Fruit fly (Drosophila melanogaster) whole organism, embryonic: ENCODE measurements around the gene CG16779.

ENCODE experiments used
- Bdp1 ChIP-seq: fragments of 200-800 bp; sonication (Bioruptor generic); optimal IDR thresholded peaks from 3 replicates; lab custom pipeline; 2016; ENCODE audit warnings: missing biosample characterization, missing genetic modification characterization
- CG10366 ChIP-seq: fragments of 200-800 bp; sonication (Bioruptor generic); IDR thresholded peaks from 2 replicates; pipeline ENCODE4 v1.3.6; 2022; ENCODE audit warnings: missing biosample characterization, missing genetic modification characterization
- CG10979 ChIP-seq: fragments of 200-800 bp; sonication (Bioruptor generic); optimal IDR thresholded peaks from 2 replicates; lab custom pipeline; 2018; ENCODE audit warnings: missing biosample characterization, mild to moderate bottlenecking, missing genetic modification characterization, moderate library complexity
- CG13296 ChIP-seq: fragments of 200-800 bp; sonication (Bioruptor generic); optimal IDR thresholded peaks from 3 replicates; lab custom pipeline; 2018; ENCODE audit warnings: missing biosample characterization, mild to moderate bottlenecking, missing genetic modification characterization
- CG15011 ChIP-seq: fragments of 200-800 bp; sonication (Bioruptor generic); optimal IDR thresholded peaks from 3 replicates; lab custom pipeline; 2018; ENCODE audit warnings: missing biosample characterization, mild to moderate bottlenecking, missing genetic modification characterization
- CG15073 ChIP-seq: fragments of 200-800 bp; sonication (Bioruptor generic); optimal IDR thresholded peaks from 2 replicates; lab custom pipeline; 2016; ENCODE audit warnings: missing biosample characterization, missing genetic modification characterization
- CG1529 ChIP-seq: fragments of 200-800 bp; sonication (Bioruptor generic); optimal IDR thresholded peaks from 3 replicates; lab custom pipeline; 2018; ENCODE audit warnings: missing biosample characterization, missing genetic modification characterization
- CG1603 ChIP-seq: fragments of 200-800 bp; sonication (Bioruptor generic); optimal IDR thresholded peaks from 2 replicates; lab custom pipeline; 2019; ENCODE audit warnings: missing biosample characterization, mild to moderate bottlenecking, missing genetic modification characterization, moderate library complexity
- CG31441 ChIP-seq: fragments of 200-800 bp; sonication (Bioruptor generic); IDR thresholded peaks from 2 replicates; pipeline ENCODE4 v1.3.6; 2022; ENCODE audit warnings: missing biosample characterization, missing genetic modification characterization
- CG3281 ChIP-seq: fragments of 200-800 bp; sonication (Bioruptor generic); optimal IDR thresholded peaks from 3 replicates; lab custom pipeline; 2017; ENCODE audit warnings: missing biosample characterization, mild to moderate bottlenecking, missing genetic modification characterization
- CG33557 ChIP-seq: fragments of 200-800 bp; sonication (Bioruptor generic); optimal IDR thresholded peaks from 2 replicates; lab custom pipeline; 2019; ENCODE audit warnings: missing biosample characterization, mild to moderate bottlenecking, missing genetic modification characterization, moderate library complexity
- CG3726 ChIP-seq: fragments of 200-800 bp; sonication (Bioruptor generic); IDR thresholded peaks from 3 replicates; pipeline ENCODE4, ENCODE4 v1.3.6; 2022; ENCODE audit warnings: missing biosample characterization, missing genetic modification characterization
- CG3995 ChIP-seq: fragments of 200-800 bp; sonication (Bioruptor generic); optimal IDR thresholded peaks from 3 replicates; lab custom pipeline; 2016; ENCODE audit warnings: missing biosample characterization, missing genetic modification characterization
- CG4328 ChIP-seq: fragments of 200-800 bp; sonication (Bioruptor generic); optimal IDR thresholded peaks from 3 replicates; lab custom pipeline; 2017; ENCODE audit warnings: missing biosample characterization, missing genetic modification reagents, missing genetic modification characterization
- CG4820 ChIP-seq: fragments of 200-800 bp; sonication (Bioruptor generic); optimal IDR thresholded peaks from 3 replicates; lab custom pipeline; 2016; ENCODE audit warnings: missing biosample characterization, missing genetic modification characterization
- CG4854 ChIP-seq: fragments of 200-800 bp; sonication (Bioruptor generic); optimal IDR thresholded peaks from 2 replicates; lab custom pipeline; 2016; ENCODE audit warnings: missing biosample characterization, missing genetic modification characterization, inconsistent platforms
- CG8089 ChIP-seq: fragments of 200-800 bp; sonication (Bioruptor generic); optimal IDR thresholded peaks from 3 replicates; lab custom pipeline; 2016; ENCODE audit warnings: missing biosample characterization, missing genetic modification characterization
- CG8924 ChIP-seq: fragments of 200-800 bp; optimal IDR thresholded peaks from 3 replicates; lab custom pipeline; 2019; ENCODE audit warnings: missing biosample characterization, mild to moderate bottlenecking, missing genetic modification characterization, moderate library complexity
- CG9215 ChIP-seq: fragments of 200-800 bp; sonication (Bioruptor generic); IDR thresholded peaks from 2 replicates; pipeline ENCODE4 v1.3.6; 2022; ENCODE audit warnings: missing biosample characterization, missing genetic modification characterization
- Dfd ChIP-seq, 2 experiments: fragments of >200 bp; optimal IDR thresholded peaks; 2 replicates each; lab custom pipeline; 2017; ENCODE audit warnings: missing biosample characterization in 2 of 2, missing genetic modification characterization in 2 of 2
- Dp ChIP-seq: fragments of 200-800 bp; sonication (Bioruptor generic); optimal IDR thresholded peaks from 2 replicates; lab custom pipeline; 2018; ENCODE audit warnings: missing biosample characterization, mild to moderate bottlenecking, missing genetic modification characterization, moderate library complexity
- Drgx ChIP-seq: fragments of 200-800 bp; sonication (Bioruptor generic); IDR thresholded peaks from 2 replicates; pipeline ENCODE4 v1.3.6; 2022; ENCODE audit warnings: missing biosample characterization, missing genetic modification characterization
- HLH4C ChIP-seq: fragments of 200-800 bp; sonication (Bioruptor generic); IDR thresholded peaks from 3 replicates; pipeline ENCODE4 v1.3.6; 2022; ENCODE audit warnings: missing biosample characterization, missing genetic modification characterization; ENCODE audit not compliant: partially characterized antibody
- HLH54F ChIP-seq: fragments of 200-800 bp; sonication (Bioruptor generic); optimal IDR thresholded peaks from 3 replicates; lab custom pipeline; 2016; ENCODE audit warnings: missing biosample characterization, missing genetic modification characterization
- HLHmδ ChIP-seq: fragments of 200-800 bp; sonication (Bioruptor generic); optimal IDR thresholded peaks from 2 replicates; lab custom pipeline; 2018; ENCODE audit warnings: missing biosample characterization, mild to moderate bottlenecking, missing genetic modification characterization, moderate library complexity
- Hr78 ChIP-seq, 2 experiments: fragments of 200-800 bp in 1 of 2; fragments of >200 bp in 1 of 2; sonication (Bioruptor generic) in 1 of 2; optimal IDR thresholded peaks; 2 replicates each; lab custom pipeline; 2017 to 2019; ENCODE audit warnings: missing biosample characterization in 2 of 2, missing genetic modification characterization in 2 of 2, mild to moderate bottlenecking in 1 of 2, moderate library complexity in 1 of 2
- NK7.1 ChIP-seq: fragments of 200-800 bp; sonication (Bioruptor generic); optimal IDR thresholded peaks from 3 replicates; lab custom pipeline; 2016; ENCODE audit warnings: missing biosample characterization, missing genetic modification characterization
- Nf-YC ChIP-seq: fragments of 200-800 bp; optimal IDR thresholded peaks from 3 replicates; lab custom pipeline; 2019; ENCODE audit warnings: missing biosample characterization, mild to moderate bottlenecking, missing genetic modification characterization, moderate library complexity
- NfI ChIP-seq: fragments of 200-800 bp; sonication (Bioruptor generic); optimal IDR thresholded peaks from 3 replicates; lab custom pipeline; 2018; ENCODE audit warnings: missing biosample characterization, mild to moderate bottlenecking, missing genetic modification characterization, moderate library complexity
- Ravus ChIP-seq: fragments of 200-800 bp; sonication (Bioruptor generic); IDR thresholded peaks from 2 replicates; pipeline ENCODE4 v1.3.6; 2022; ENCODE audit warnings: missing biosample characterization, missing genetic modification characterization
- Vsx1 ChIP-seq: fragments of 200-800 bp; sonication (Bioruptor generic); optimal IDR thresholded peaks from 2 replicates; lab custom pipeline; 2017; ENCODE audit warnings: missing biosample characterization, mild to moderate bottlenecking, missing genetic modification characterization, missing genetic modification reagents
- bbx ChIP-seq: fragments of 200-800 bp; sonication (Bioruptor generic); IDR thresholded peaks from 2 replicates; pipeline ENCODE4 v1.3.6; 2022; ENCODE audit warnings: missing biosample characterization, missing genetic modification characterization; ENCODE audit not compliant: partially characterized antibody
- bsh ChIP-seq, 2 experiments: fragments of 200-800 bp; sonication (Bioruptor generic); optimal IDR thresholded peaks; 2 replicates each; lab custom pipeline; 2017 to 2018; ENCODE audit warnings: mild to moderate bottlenecking in 2 of 2, missing biosample characterization in 2 of 2, missing genetic modification characterization in 2 of 2, moderate library complexity in 1 of 2
- cas ChIP-seq: fragments of 200-800 bp; sonication (Bioruptor generic); IDR thresholded peaks from 2 replicates; pipeline ENCODE4 v1.3.6; 2022; ENCODE audit warnings: missing biosample characterization, missing genetic modification characterization
- chm ChIP-seq: fragments of 200-800 bp; sonication (Bioruptor generic); IDR thresholded peaks from 2 replicates; pipeline ENCODE4 v1.3.6; 2022; ENCODE audit warnings: missing biosample characterization, missing genetic modification characterization
- ci ChIP-seq: fragments of 200-800 bp; sonication (Bioruptor generic); IDR thresholded peaks from 3 replicates; pipeline ENCODE4 v1.3.6; 2022; ENCODE audit warnings: missing biosample characterization, missing genetic modification characterization
- fd3F ChIP-seq: fragments of 200-800 bp; sonication (Bioruptor generic); optimal IDR thresholded peaks from 2 replicates; lab custom pipeline; 2018; ENCODE audit warnings: missing biosample characterization, mild to moderate bottlenecking, missing genetic modification characterization, moderate library complexity
- gem ChIP-seq: fragments of 200-800 bp; sonication (Bioruptor generic); optimal IDR thresholded peaks from 2 replicates; lab custom pipeline; 2019; ENCODE audit warnings: missing biosample characterization, mild to moderate bottlenecking, missing genetic modification characterization, moderate library complexity
- grn ChIP-seq: fragments of 200-800 bp; sonication (Bioruptor generic); optimal IDR thresholded peaks from 3 replicates; lab custom pipeline; 2017; ENCODE audit warnings: missing biosample characterization, missing genetic modification characterization
- hkb ChIP-seq, 2 experiments: fragments of 200-800 bp in 1 of 2; fragments of >200 bp in 1 of 2; sonication (Bioruptor generic) in 1 of 2; IDR thresholded peaks in 1 of 2; optimal IDR thresholded peaks in 1 of 2; 2 replicates each; pipeline versions ENCODE4 v1.3.6 to Lab custom; 2017 to 2022; ENCODE audit warnings: missing biosample characterization in 1 of 2, missing genetic modification characterization in 1 of 2
- ind ChIP-seq: fragments of 200-800 bp; sonication (Bioruptor generic); optimal IDR thresholded peaks from 3 replicates; lab custom pipeline; 2016; ENCODE audit warnings: missing biosample characterization, missing genetic modification characterization
- jumu ChIP-seq: fragments of 200-800 bp; sonication (Bioruptor generic); optimal IDR thresholded peaks from 3 replicates; lab custom pipeline; 2016; ENCODE audit warnings: missing biosample characterization, missing genetic modification characterization
- lmd ChIP-seq: fragments of 200-800 bp; sonication (Bioruptor generic); IDR thresholded peaks from 2 replicates; pipeline ENCODE4 v1.3.6; 2022; ENCODE audit warnings: missing biosample characterization, missing genetic modification characterization
- lov ChIP-seq, 2 experiments: fragments of 200-800 bp in 1 of 2; fragments of >200 bp in 1 of 2; sonication (Bioruptor generic) in 1 of 2; IDR thresholded peaks in 1 of 2; optimal IDR thresholded peaks in 1 of 2; 2 replicates in 1 of 2; 3 replicates in 1 of 2; pipeline versions ENCODE4 v1.3.6 to Lab custom; 2017 to 2022; ENCODE audit warnings: missing biosample characterization in 1 of 2, missing genetic modification characterization in 1 of 2
- mam ChIP-seq: fragments of 200-800 bp; sonication (Bioruptor generic); optimal IDR thresholded peaks from 3 replicates; lab custom pipeline; 2016; ENCODE audit warnings: missing biosample characterization, missing genetic modification characterization
- nerfin-2 ChIP-seq: fragments of 200-800 bp; sonication (Bioruptor generic); IDR thresholded peaks from 2 replicates; pipeline ENCODE4 v1.3.6; 2022; ENCODE audit warnings: missing biosample characterization, missing genetic modification characterization; ENCODE audit not compliant: partially characterized antibody
- org-1 ChIP-seq: fragments of 200-800 bp; sonication (Bioruptor generic); optimal IDR thresholded peaks from 2 replicates; lab custom pipeline; 2017; ENCODE audit warnings: missing biosample characterization, missing genetic modification characterization
- prd ChIP-seq, 3 experiments: fragments of >200 bp in 2 of 3; fragments of 200-800 bp in 1 of 3; sonication (Bioruptor generic) in 1 of 3; optimal IDR thresholded peaks in 2 of 3; IDR thresholded peaks in 1 of 3; 2 replicates in 2 of 3; 3 replicates in 1 of 3; pipeline versions ENCODE4 v1.3.6 to Lab custom; 2017 to 2022; ENCODE audit warnings: missing biosample characterization in 1 of 3, missing genetic modification characterization in 1 of 3
- sima ChIP-seq: fragments of 200-800 bp; sonication (Bioruptor generic); optimal IDR thresholded peaks from 2 replicates; lab custom pipeline; 2016; ENCODE audit warnings: missing biosample characterization, missing genetic modification characterization

The CG16779 gene

dm6 chr3R:9534125-9534496 is 40.6 kb upstream of the CG16779 start (continued):
- TF ChIP-seq HLHmδ (no peak), CG33557 (GFP tag; lab: Kevin White, UChicago) (peak; percentile 64), CG3281 (GFP tag; lab: Kevin White, UChicago) (peak; percentile 87), bbx (GFP tag; lab: Robert Waterston, UW) (no peak), prd (optimal IDR thresholded peaks at IDR 0.05; lab: Kevin White, UChicago) (no peak), prd (GFP tag; IDR thresholded peaks at IDR 0.05; lab: Robert Waterston, UW) (peak; percentile 93), bsh (GFP tag; optimal IDR thresholded peaks at IDR 0.05; lab: Kevin White, UChicago) (peak; percentile 65 to 97), jumu (peak; percentile 81), ind (GFP tag; lab: Kevin White, UChicago) (peak; percentile 91), CG8089 (peak; percentile 88), NK7.1 (GFP tag; lab: Kevin White, UChicago) (peak; percentile 81), nerfin-2 (no peak), HLH4C (GFP tag; lab: Robert Waterston, UW) (no peak), Hr78 (GFP tag; optimal IDR thresholded peaks at IDR 0.05; lab: Kevin White, UChicago) (peak in 1 of 2 experiments; percentile 68), CG4328 (GFP tag; lab: Kevin White, UChicago) (peak; percentile 86), CG1603 (tag; lab: Kevin White, UChicago) (peak; percentile 90), Drgx (peak; percentile 93), mam (GFP tag; lab: Kevin White, UChicago) (peak; percentile 87), Dp (GFP tag; lab: Kevin White, UChicago) (no peak), CG3995 (GFP tag; lab: Kevin White, UChicago) (peak; percentile 3), ci (GFP tag; lab: Robert Waterston, UW) (peak; percentile 98), NfI (GFP tag; lab: Kevin White, UChicago) (peak; percentile 85), HLH54F (GFP tag; lab: Kevin White, UChicago) (peak; percentile 82), CG1529 (GFP tag; lab: Kevin White, UChicago) (peak; percentile 95), Nf-YC (tag; lab: Kevin White, UChicago) (peak; percentile 59), CG4820 (peak; percentile 91), Ravus (GFP tag; lab: Robert Waterston, UW) (peak; percentile 56), CG15073 (GFP tag; lab: Kevin White, UChicago) (peak; percentile 76), CG31441 (GFP tag; lab: Robert Waterston, UW) (peak; percentile 98), cas (GFP tag; lab: Robert Waterston, UW) (0 out of 2 replicates have a peak, but pooled peaks have one; percentile 35), grn (no peak), Bdp1 (GFP tag; lab: Kevin White, UChicago) (peak; percentile 77), sima (GFP tag; lab: Kevin White, UChicago) (peak; percentile 85), CG13296 (GFP tag; lab: Kevin White, UChicago) (peak; percentile 81), Dfd (GFP tag; optimal IDR thresholded peaks at IDR 0.05; lab: Kevin White, UChicago) (no peak), CG15011 (GFP tag; lab: Kevin White, UChicago) (peak; percentile 79), CG3726 (GFP tag; lab: Robert Waterston, UW) (peak; percentile 85; the same call in 1 of the 3 replicates), CG8924 (tag; lab: Kevin White, UChicago) (peak; percentile 96), CG4854 (GFP tag; lab: Kevin White, UChicago) (peak; percentile 85), lov (optimal IDR thresholded peaks at IDR 0.05; lab: Kevin White, UChicago) (no peak), lov (GFP tag; IDR thresholded peaks at IDR 0.05; lab: Robert Waterston, UW) (peak; percentile 89; the same call in 2 of the 3 replicates), chm (peak; percentile 87), fd3F (GFP tag; lab: Kevin White, UChicago) (peak; percentile 83), lmd (GFP tag; lab: Robert Waterston, UW) (peak; percentile 87), CG10366 (GFP tag; lab: Robert Waterston, UW) (peak; percentile 93), CG10979 (tag; lab: Kevin White, UChicago) (peak; percentile 96), hkb (optimal IDR thresholded peaks at IDR 0.05; lab: Kevin White, UChicago) (no peak), hkb (GFP tag; IDR thresholded peaks at IDR 0.05; lab: Robert Waterston, UW) (peak; percentile 93), org-1 (peak; percentile 84), CG9215 (GFP tag; lab: Robert Waterston, UW) (no peak), Vsx1 (peak; percentile 72), gem (tag; lab: Kevin White, UChicago) (peak; percentile 98)
